Worm (Caenorhabditis elegans): ENCODE results near the gene Y46H3D.1.
"Not testable (repeated sequence)": the region's sequence is repeated elsewhere in the genome, so short reads cannot be mapped to it uniquely, and the experiment has no call there.

The Y46H3D.1 gene

ce11 chrV:1680770-1681169 lies 38.5 kb downstream of the Y46H3D.1 start, which contains the start of gene srw-91:
Gene srw-91, minus strand, starts transcription at chrV:1680870.
- TF ChIP-seq klf-2 (GFP tag; conservative IDR thresholded peaks at IDR 0.05) (no peak), flt-1 (GFP tag; IDR thresholded peaks at IDR 0.05) (no peak), ztf-23 (GFP tag; IDR thresholded peaks at IDR 0.05) (no peak), ztf-29 (GFP tag; IDR thresholded peaks at IDR 0.05) (no peak), ref-1 (GFP tag; conservative IDR thresholded peaks at IDR 0.05) (no peak), med-1 (GFP tag; optimal IDR thresholded peaks at IDR 0.05; ENCODE audit: insufficient read depth) (no peak), cog-1 (tag; optimal IDR thresholded peaks at IDR 0.05) (no peak), tab-1 (GFP tag; IDR thresholded peaks at IDR 0.05) (no peak), T22C8.4 (GFP tag; IDR thresholded peaks at IDR 0.05) (no peak)

DNA sequence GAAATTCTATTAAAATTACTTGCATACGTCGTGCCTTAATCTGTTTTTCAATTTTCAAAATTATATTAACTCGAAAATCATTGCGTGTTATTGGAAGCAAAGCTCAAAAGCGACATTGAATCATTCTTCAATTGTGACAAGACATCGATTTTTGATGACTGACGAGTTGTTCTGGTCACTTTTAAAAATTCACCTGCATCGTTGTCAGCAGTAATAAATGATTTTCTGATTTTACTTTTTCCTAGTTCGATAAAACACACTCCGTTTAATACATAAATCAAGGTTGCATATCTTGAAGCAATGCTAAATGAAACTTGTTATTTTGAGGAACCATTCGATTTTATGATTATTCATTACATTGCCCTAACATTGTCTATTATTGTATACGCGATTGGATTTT lies 40.0 kb downstream of the Y46H3D.1 start, which contains the start of gene srh-3:
Gene srh-3, plus strand, starts transcription at position 301 of the 400 bp plus-strand sequence.
- TF ChIP-seq ztf-29 (GFP tag; IDR thresholded peaks at IDR 0.05) (no peak), cog-1 (tag; optimal IDR thresholded peaks at IDR 0.05) (no peak), ztf-23 (GFP tag; IDR thresholded peaks at IDR 0.05) (no peak), ref-1 (GFP tag; conservative IDR thresholded peaks at IDR 0.05) (no peak)

- TF ChIP-seq med-1 (GFP tag; optimal IDR thresholded peaks at IDR 0.05; ENCODE audit: insufficient read depth): no peak
- no peak for TF ChIP-seq klf-2 (GFP tag; conservative IDR thresholded peaks at IDR 0.05)
- no peak for TF ChIP-seq tab-1 (GFP tag; IDR thresholded peaks at IDR 0.05)
- no peak for TF ChIP-seq flt-1 (GFP tag; IDR thresholded peaks at IDR 0.05)
- TF ChIP-seq ztf-23 (GFP tag; IDR thresholded peaks at IDR 0.05): no peak
- no peak for TF ChIP-seq ref-1 (GFP tag; conservative IDR thresholded peaks at IDR 0.05)
- TF ChIP-seq ztf-29 (GFP tag; IDR thresholded peaks at IDR 0.05): no peak
- no peak for TF ChIP-seq cog-1 (tag; optimal IDR thresholded peaks at IDR 0.05)
- TF ChIP-seq T22C8.4 (GFP tag; IDR thresholded peaks at IDR 0.05): no peak
Measured at ce11 chrV:1685328-1685727, 43.0 kb downstream of the Y46H3D.1 start, which contains the start of gene srh-5. Gene srh-5, plus strand, starts transcription at chrV:1685628.

DNA sequence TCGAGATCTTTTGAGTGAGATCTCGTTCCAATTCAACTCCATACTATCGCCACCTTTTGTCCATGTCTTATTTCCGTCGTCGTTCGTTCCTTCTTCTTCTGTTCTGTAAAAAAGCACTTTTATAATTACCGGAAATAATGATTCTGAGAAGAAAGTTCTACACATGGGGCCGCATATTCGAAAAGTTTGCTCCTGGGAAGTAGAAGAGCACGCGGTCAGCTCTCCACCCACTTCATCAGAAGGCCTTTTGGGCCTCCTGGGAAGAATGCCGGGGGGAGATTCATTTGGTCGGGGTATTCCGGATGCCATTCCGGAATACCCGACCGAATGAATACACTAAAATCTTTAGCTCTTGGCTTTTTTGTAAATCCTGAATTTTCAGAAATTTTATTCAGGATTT lies 50.2 kb downstream of the Y46H3D.1 start, which contains the start of gene Y46H3C.5:
Gene Y46H3C.5, minus strand, starts transcription at position 2 of the 400 bp plus-strand sequence.
- not testable (repeated sequence) for TF ChIP-seq flt-1 (GFP tag; IDR thresholded peaks at IDR 0.05); cog-1 (tag; optimal IDR thresholded peaks at IDR 0.05); ztf-29 (GFP tag; IDR thresholded peaks at IDR 0.05)
